Worm (Caenorhabditis elegans) whole organism, midembryonic: Measurements from ENCODE around the gene ins-23.

Experiments
- T22C8.4 ChIP-seq: fragments of 200-800 bp; sonication (Bioruptor generic); IDR thresholded peaks from 2 replicates; pipeline ENCODE4 v1.3.6; 2022; ENCODE audit warnings: missing genetic modification characterization, missing compliant biosample characterization
- cog-1 ChIP-seq: sonication (generic microtip); optimal IDR thresholded peaks from 2 replicates; lab custom pipeline; 2016; ENCODE audit warnings: missing genetic modification characterization, missing compliant biosample characterization
- flt-1 ChIP-seq: fragments of 200-800 bp; sonication (Bioruptor generic); IDR thresholded peaks from 2 replicates; pipeline ENCODE4 v1.3.6; 2022; ENCODE audit warnings: missing genetic modification characterization, missing compliant biosample characterization
- klf-2 ChIP-seq: fragments of 200-800 bp; sonication (Bioruptor generic); conservative IDR thresholded peaks from 2 replicates; pipeline ENCODE4 v1.3.6; 2022; ENCODE audit warnings: missing genetic modification reagents, missing genetic modification characterization, missing compliant biosample characterization
- med-1 ChIP-seq: sonication (generic microtip); optimal IDR thresholded peaks from 2 replicates; lab custom pipeline; 2017; ENCODE audit warnings: missing genetic modification characterization, mild to moderate bottlenecking, missing compliant biosample characterization, antibody characterized with exemption, missing genetic modification reagents; ENCODE audit not compliant: insufficient read depth
- ref-1 ChIP-seq: fragments of 200-800 bp; sonication (Bioruptor generic); conservative IDR thresholded peaks from 2 replicates; pipeline ENCODE4 v1.3.6; 2022; ENCODE audit warnings: missing genetic modification reagents, missing genetic modification characterization, missing compliant biosample characterization
- tab-1 ChIP-seq: fragments of 200-800 bp; sonication (Bioruptor generic); IDR thresholded peaks from 2 replicates; pipeline ENCODE4 v1.3.6; 2022; ENCODE audit warnings: missing genetic modification characterization, missing compliant biosample characterization
- ztf-23 ChIP-seq: fragments of 200-800 bp; sonication (Bioruptor generic); IDR thresholded peaks from 2 replicates; pipeline ENCODE4 v1.3.6; 2022; ENCODE audit warnings: missing genetic modification reagents, missing genetic modification characterization, missing compliant biosample characterization
- ztf-29 ChIP-seq: fragments of 200-800 bp; sonication (Bioruptor generic); IDR thresholded peaks from 2 replicates; pipeline ENCODE4 v1.3.6; 2022; ENCODE audit warnings: missing genetic modification reagents, missing genetic modification characterization, missing compliant biosample characterization

ins-23 gene

DNA sequence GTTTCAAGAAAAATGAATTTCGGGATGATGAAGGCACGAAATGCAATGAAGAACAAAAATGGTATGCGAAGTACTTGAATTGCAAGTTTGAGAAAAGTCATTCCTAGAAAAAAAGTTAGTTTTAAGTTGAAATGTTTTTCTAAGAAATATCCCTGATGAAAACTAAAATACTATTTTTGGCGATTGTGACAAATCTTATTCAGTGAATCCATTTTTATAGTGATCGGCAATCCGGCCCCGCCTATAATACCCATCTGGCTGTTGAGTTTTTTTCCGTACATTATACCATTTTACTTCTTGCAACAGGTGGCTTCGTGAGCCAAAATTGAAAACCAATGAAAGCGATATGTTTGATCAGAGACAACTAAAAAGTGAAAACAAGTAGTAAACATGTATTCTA, 28.8 kb upstream of the ins-23 start, which contains the start of gene C05B5.17:
C05B5.17 (minus strand) TSS at position 101 of the 400 bp plus-strand sequence.
- TF ChIP-seq cog-1 (tag; lab: Kevin White, UChicago) (no peak), ztf-23 (GFP tag; lab: Robert Waterston, UW) (no peak), ztf-29 (GFP tag; lab: Robert Waterston, UW) (no peak), ref-1 (GFP tag; lab: Robert Waterston, UW) (no peak), klf-2 (GFP tag; lab: Robert Waterston, UW) (no peak), tab-1 (GFP tag; lab: Robert Waterston, UW) (no peak), flt-1 (GFP tag; lab: Robert Waterston, UW) (no peak), T22C8.4 (GFP tag; lab: Robert Waterston, UW) (no peak), med-1 (GFP tag; lab: Kevin White, UChicago) (no peak)

DNA sequence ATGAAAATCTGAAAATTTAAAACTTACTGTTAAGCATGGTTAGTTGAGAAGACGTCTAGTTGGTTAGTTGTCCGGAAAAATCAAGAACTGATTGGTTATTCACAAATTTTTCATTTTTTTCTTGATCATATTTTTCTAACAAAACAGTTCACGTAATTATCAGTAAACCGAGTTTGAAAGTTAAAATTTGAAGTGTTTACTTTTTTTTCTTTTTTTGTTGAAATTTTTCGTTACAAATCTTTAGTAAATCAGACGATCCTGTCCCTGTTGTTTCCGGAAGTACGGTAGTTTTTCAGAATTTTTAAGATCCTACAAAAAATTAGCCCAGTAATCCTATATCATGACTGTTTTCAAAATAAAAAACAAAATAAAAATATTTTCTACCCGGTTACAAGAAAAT, 27.6 kb upstream of the ins-23 start, which contains the start of gene C05B5.2:
C05B5.2 (minus strand) TSS at position 101 of the 400 bp plus-strand sequence.
- no peak for TF ChIP-seq flt-1 (GFP tag; lab: Robert Waterston, UW)
- TF ChIP-seq cog-1 (tag; lab: Kevin White, UChicago): no peak
- TF ChIP-seq ztf-29 (GFP tag; lab: Robert Waterston, UW): no peak
- no peak for TF ChIP-seq ztf-23 (GFP tag; lab: Robert Waterston, UW)
- no peak for TF ChIP-seq T22C8.4 (GFP tag; lab: Robert Waterston, UW)
- no peak for TF ChIP-seq klf-2 (GFP tag; lab: Robert Waterston, UW)
- TF ChIP-seq tab-1 (GFP tag; lab: Robert Waterston, UW): no peak
- TF ChIP-seq ref-1 (GFP tag; lab: Robert Waterston, UW): no peak
- TF ChIP-seq med-1 (GFP tag; lab: Kevin White, UChicago): no peak

- TF ChIP-seq flt-1 (GFP tag; lab: Robert Waterston, UW) (no peak), klf-2 (GFP tag; lab: Robert Waterston, UW) (no peak), ztf-29 (GFP tag; lab: Robert Waterston, UW) (no peak), med-1 (GFP tag; lab: Kevin White, UChicago) (no peak), T22C8.4 (GFP tag; lab: Robert Waterston, UW) (no peak), ref-1 (GFP tag; lab: Robert Waterston, UW) (no peak), cog-1 (tag; lab: Kevin White, UChicago) (no peak), tab-1 (GFP tag; lab: Robert Waterston, UW) (no peak), ztf-23 (GFP tag; lab: Robert Waterston, UW) (no peak)
These were observed 27.0 kb upstream of the ins-23 start, which contains the start of gene C05B5.5 for ce11 chrIII:10001060-10001459. Gene C05B5.5 (plus strand): TSS chrIII:10001360.

DNA sequence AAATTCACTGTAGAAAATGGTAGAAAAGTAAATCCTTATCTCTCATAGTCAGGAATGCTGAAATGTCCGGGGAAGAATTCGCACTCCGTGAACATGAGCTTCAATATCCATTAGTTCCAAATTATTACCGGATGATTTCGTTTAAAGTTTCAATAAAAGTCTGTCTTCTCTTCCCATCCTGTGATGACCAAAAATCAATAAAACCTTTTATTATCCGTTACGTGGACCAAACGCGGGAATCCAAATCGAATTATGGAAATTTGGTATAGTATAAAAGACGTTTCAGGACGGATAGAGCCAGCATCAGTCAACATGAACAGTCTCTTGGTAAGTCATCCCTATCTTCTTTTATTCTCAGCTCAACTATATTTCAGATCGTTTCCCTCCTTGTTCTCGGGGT, 23.8 kb upstream of the ins-23 start, which contains the start of gene C05B5.11:
C05B5.11 (plus strand) TSS at position 301 of the 400 bp plus-strand sequence.
- no peak for TF ChIP-seq ref-1 (GFP tag; lab: Robert Waterston, UW)
- TF ChIP-seq flt-1 (GFP tag; lab: Robert Waterston, UW): no peak
- no peak for TF ChIP-seq klf-2 (GFP tag; lab: Robert Waterston, UW)
- no peak for TF ChIP-seq med-1 (GFP tag; lab: Kevin White, UChicago)
- no peak for TF ChIP-seq cog-1 (tag; lab: Kevin White, UChicago)
- TF ChIP-seq tab-1 (GFP tag; lab: Robert Waterston, UW): no peak
- no peak for TF ChIP-seq ztf-23 (GFP tag; lab: Robert Waterston, UW)
- no peak for TF ChIP-seq ztf-29 (GFP tag; lab: Robert Waterston, UW)
- no peak for TF ChIP-seq T22C8.4 (GFP tag; lab: Robert Waterston, UW)

ce11 chrIII:10006734-10007348, 21.2 kb upstream of the ins-23 start, which contains the start of gene C05B5.8:
Gene C05B5.8 (minus strand): TSS chrIII:10006784.
- TF ChIP-seq klf-2 (GFP tag; lab: Robert Waterston, UW) (no peak), ref-1 (GFP tag; lab: Robert Waterston, UW) (no peak), tab-1 (GFP tag; lab: Robert Waterston, UW) (no peak), flt-1 (GFP tag; lab: Robert Waterston, UW) (no peak), T22C8.4 (GFP tag; lab: Robert Waterston, UW) (no peak), med-1 (GFP tag; lab: Kevin White, UChicago) (no peak), ztf-23 (GFP tag; lab: Robert Waterston, UW) (no peak), ztf-29 (GFP tag; lab: Robert Waterston, UW) (no peak), cog-1 (tag; lab: Kevin White, UChicago) (no peak)

DNA sequence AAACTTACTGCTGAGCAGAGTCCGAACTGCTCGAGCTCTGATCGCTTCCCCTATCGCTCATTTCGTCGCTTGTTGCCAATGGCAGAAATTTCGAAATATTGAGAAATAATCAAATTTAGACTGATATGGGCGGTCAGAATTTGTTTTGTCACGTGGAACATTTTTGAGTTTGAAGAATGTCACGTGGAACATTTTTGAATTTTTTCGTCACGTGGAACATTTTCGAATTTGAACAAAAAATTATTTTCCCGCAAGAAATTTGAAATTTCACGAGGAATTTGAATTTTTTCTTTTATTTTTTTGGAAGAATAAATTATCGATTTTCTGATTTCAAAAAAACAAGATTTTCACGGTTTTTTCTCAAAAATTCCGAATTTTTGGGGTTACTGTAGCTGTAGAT, 17.9 kb upstream of the ins-23 start, which contains the start of gene fbxa-155:
fbxa-155 (minus strand) TSS at position 101 of the 400 bp plus-strand sequence.
- no peak for TF ChIP-seq ztf-23 (GFP tag; lab: Robert Waterston, UW)

DNA sequence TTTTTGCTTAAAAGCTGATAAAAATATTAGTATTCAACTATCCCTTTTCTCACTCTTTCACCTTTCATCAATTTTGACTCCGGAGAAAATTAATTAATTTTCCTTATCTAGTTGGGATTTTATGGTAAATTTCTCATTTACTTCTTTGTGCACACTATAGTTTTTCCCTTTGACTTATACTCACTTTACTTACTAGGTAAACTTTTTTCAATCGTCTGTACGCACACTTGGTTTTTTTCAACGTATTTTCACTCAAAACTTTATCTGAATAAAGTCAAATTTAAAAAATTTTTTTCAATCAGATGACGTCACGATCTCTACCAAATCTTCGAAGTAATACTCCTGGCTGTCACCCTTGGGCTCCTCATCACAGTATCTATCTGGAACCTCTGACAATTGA, 15.9 kb upstream of the ins-23 start, which contains the start of gene C05B5.16:
C05B5.16 (plus strand) TSS at position 301 of the 400 bp plus-strand sequence.
- TF ChIP-seq ztf-29 (GFP tag; lab: Robert Waterston, UW) (no peak), cog-1 (tag; lab: Kevin White, UChicago) (no peak), tab-1 (GFP tag; lab: Robert Waterston, UW) (no peak), T22C8.4 (GFP tag; lab: Robert Waterston, UW) (no peak), klf-2 (GFP tag; lab: Robert Waterston, UW) (no peak), ref-1 (GFP tag; lab: Robert Waterston, UW) (no peak), med-1 (GFP tag; lab: Kevin White, UChicago) (no peak), flt-1 (GFP tag; lab: Robert Waterston, UW) (no peak)

- TF ChIP-seq med-1 (GFP tag; lab: Kevin White, UChicago): no peak
- TF ChIP-seq flt-1 (GFP tag; lab: Robert Waterston, UW): 0 out of 2 replicates have a peak, but pooled peaks have one; percentile 26
These were observed 11.5 kb upstream of the ins-23 start, which contains the start of gene rgs-1 for ce11 chrIII:10016413-10017051. Gene rgs-1 (minus strand): TSS chrIII:10016558.
